Worm (Caenorhabditis elegans) whole organism, late embryonic: ENCODE data around the gene mom-1.

Experiments
- ceh-19 ChIP-seq: fragments of 200-800 bp; sonication (Bioruptor generic); optimal IDR thresholded peaks from 2 replicates; lab custom pipeline; 2018; ENCODE audit warnings: mild to moderate bottlenecking, missing genetic modification characterization, missing compliant biosample characterization
- ceh-30 ChIP-seq: fragments of 150-350 bp; optimal IDR thresholded peaks from 2 replicates; lab custom pipeline; 2014; ENCODE audit warnings: missing biosample characterization, missing genetic modification characterization
- fkh-10 ChIP-seq: fragments of 150-350 bp; optimal IDR thresholded peaks from 2 replicates; lab custom pipeline; 2014; ENCODE audit warnings: missing biosample characterization, missing genetic modification reagents, missing genetic modification characterization
- hlh-30 ChIP-seq: sonication (generic microtip); optimal IDR thresholded peaks from 2 replicates; lab custom pipeline; 2017; ENCODE audit warnings: antibody characterized with exemption, missing genetic modification characterization, missing compliant biosample characterization; ENCODE audit not compliant: insufficient read depth
- lim-6 ChIP-seq: sonication (generic microtip); optimal IDR thresholded peaks from 2 replicates; lab custom pipeline; 2016; ENCODE audit warnings: missing genetic modification characterization, missing compliant biosample characterization
- nfya-1 ChIP-seq: sonication (generic microtip); optimal IDR thresholded peaks from 2 replicates; lab custom pipeline; 2017; ENCODE audit warnings: missing genetic modification characterization, mild to moderate bottlenecking, missing compliant biosample characterization, antibody characterized with exemption, moderate library complexity
- nhr-11 ChIP-seq: fragments of 150-350 bp; optimal IDR thresholded peaks from 2 replicates; lab custom pipeline; 2014; ENCODE audit warnings: missing biosample characterization, missing genetic modification characterization
- pha-4 ChIP-seq: fragments of 150-350 bp; optimal IDR thresholded peaks from 2 replicates; lab custom pipeline; 2018; ENCODE audit warnings: missing biosample characterization, missing genetic modification reagents, missing genetic modification characterization
- ref-2 ChIP-seq: sonication (generic microtip); optimal IDR thresholded peaks from 2 replicates; lab custom pipeline; 2016; ENCODE audit warnings: missing genetic modification characterization, missing compliant biosample characterization
- tbx-2 ChIP-seq: sonication (generic microtip); optimal IDR thresholded peaks from 2 replicates; lab custom pipeline; 2016; ENCODE audit warnings: missing genetic modification characterization, missing compliant biosample characterization
- ttx-3 ChIP-seq: sonication (generic microtip); optimal IDR thresholded peaks from 2 replicates; lab custom pipeline; 2016; ENCODE audit warnings: missing genetic modification reagents, missing genetic modification characterization, missing compliant biosample characterization

DNA sequence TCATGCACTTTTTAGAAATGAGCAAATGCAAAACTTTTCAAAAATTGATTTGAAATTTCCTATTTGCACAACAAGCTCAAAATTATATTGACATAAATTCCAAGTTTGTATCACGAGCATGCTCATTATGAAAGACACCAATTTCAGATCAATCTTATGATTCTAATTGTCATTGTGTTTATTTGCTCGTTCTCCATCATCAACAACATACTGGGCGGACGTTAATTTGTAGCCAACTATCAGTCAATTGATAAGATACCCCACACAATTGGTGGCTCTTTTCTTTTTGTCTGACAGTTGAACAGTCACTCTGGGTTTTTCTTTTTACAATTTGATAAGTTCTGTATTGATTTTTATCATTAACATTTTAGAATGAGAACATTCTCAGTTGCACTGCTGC is 21.2 kb upstream of the mom-1 start, which contains the start of gene lro-1:
- TF ChIP-seq nfya-1 (tag; lab: Kevin White, UChicago) = no peak
- TF ChIP-seq lim-6 (tag; lab: Kevin White, UChicago) = no peak
- no peak for TF ChIP-seq hlh-30 (tag; lab: Kevin White, UChicago)
- TF ChIP-seq ref-2 = no peak
- TF ChIP-seq pha-4 = no peak
- no peak for TF ChIP-seq fkh-10 (GFP tag; lab: Kevin White, UChicago)
- TF ChIP-seq ceh-19 (GFP tag; lab: Kevin White, UChicago) = no peak
- no peak for TF ChIP-seq ceh-30 (tag; lab: Kevin White, UChicago)
- TF ChIP-seq ttx-3 (tag; lab: Kevin White, UChicago) = no peak
- no peak for TF ChIP-seq nhr-11 (tag; lab: Kevin White, UChicago)
- TF ChIP-seq tbx-2 = no peak
